Fruit fly (Drosophila melanogaster) whole organism, embryonic: ENCODE data around the gene CG32801.

Source experiments
- CG1024 ChIP-seq: fragments of 200-800 bp; sonication (Bioruptor generic); IDR thresholded peaks from 2 replicates; pipeline ENCODE4 v1.3.6; 2022; ENCODE audit warnings: missing biosample characterization, missing genetic modification characterization
- CG10959 ChIP-seq: fragments of 200-800 bp; sonication (Bioruptor generic); IDR thresholded peaks from 2 replicates; pipeline ENCODE4 v1.3.6; 2022; ENCODE audit warnings: missing biosample characterization, missing genetic modification characterization
- CG11085 ChIP-seq: fragments of 200-800 bp; sonication (Bioruptor generic); IDR thresholded peaks from 2 replicates; pipeline ENCODE4 v1.3.6; 2022; ENCODE audit warnings: missing biosample characterization, missing genetic modification characterization
- CG11695 ChIP-seq: fragments of 200-800 bp; sonication (Bioruptor generic); IDR thresholded peaks from 3 replicates; pipeline ENCODE4 v1.3.6; 2022; ENCODE audit warnings: missing biosample characterization, missing genetic modification characterization
- CG12299 ChIP-seq: fragments of 200-800 bp; sonication (Bioruptor generic); optimal IDR thresholded peaks from 2 replicates; lab custom pipeline; 2018; ENCODE audit warnings: missing biosample characterization, mild to moderate bottlenecking, missing genetic modification characterization
- CG13624 ChIP-seq: fragments of 200-800 bp; sonication (Bioruptor generic); optimal IDR thresholded peaks from 2 replicates; lab custom pipeline; 2016; ENCODE audit warnings: missing biosample characterization, missing genetic modification characterization
- CG15269 ChIP-seq: fragments of 200-800 bp; sonication (Bioruptor generic); optimal IDR thresholded peaks from 2 replicates; lab custom pipeline; 2018; ENCODE audit warnings: missing biosample characterization, mild to moderate bottlenecking, missing genetic modification characterization, moderate library complexity
- CG15514 ChIP-seq: fragments of 200-800 bp; sonication (Bioruptor generic); optimal IDR thresholded peaks from 3 replicates; lab custom pipeline; 2017; ENCODE audit warnings: missing biosample characterization, missing genetic modification characterization, mild to moderate bottlenecking, moderate library complexity, missing genetic modification reagents
- CG1647 ChIP-seq: fragments of 200-800 bp; sonication (Bioruptor generic); optimal IDR thresholded peaks from 3 replicates; lab custom pipeline; 2016; ENCODE audit warnings: missing biosample characterization, missing genetic modification characterization
- CG16779 ChIP-seq: fragments of 200-800 bp; sonication (Bioruptor generic); IDR thresholded peaks from 2 replicates; pipeline ENCODE4 v1.3.6; 2022; ENCODE audit warnings: missing biosample characterization, missing genetic modification characterization
- CG16863 ChIP-seq: fragments of 200-800 bp; sonication (Bioruptor generic); optimal IDR thresholded peaks from 3 replicates; lab custom pipeline; 2016; ENCODE audit warnings: missing biosample characterization, missing genetic modification characterization
- CG1832 ChIP-seq: fragments of 200-800 bp; sonication (Bioruptor generic); optimal IDR thresholded peaks from 2 replicates; lab custom pipeline; 2017; ENCODE audit warnings: missing biosample characterization, mild to moderate bottlenecking, missing genetic modification characterization, inconsistent platforms
- CG2116 ChIP-seq: fragments of 200-800 bp; sonication (Bioruptor generic); optimal IDR thresholded peaks from 3 replicates; lab custom pipeline; 2018; ENCODE audit warnings: missing biosample characterization, mild to moderate bottlenecking, missing genetic modification characterization
- CG2199 ChIP-seq: fragments of 200-800 bp; sonication (Bioruptor generic); IDR thresholded peaks from 3 replicates; pipeline ENCODE4 v1.3.6; 2022; ENCODE audit warnings: missing biosample characterization, missing genetic modification characterization
- CG30020 ChIP-seq: fragments of 200-800 bp; optimal IDR thresholded peaks from 2 replicates; lab custom pipeline; 2019; ENCODE audit warnings: missing biosample characterization, mild to moderate bottlenecking, missing genetic modification characterization, moderate library complexity
- CG4707 ChIP-seq: fragments of 200-800 bp; sonication (Bioruptor generic); optimal IDR thresholded peaks from 2 replicates; lab custom pipeline; 2018; ENCODE audit warnings: missing biosample characterization, mild to moderate bottlenecking, missing genetic modification characterization, moderate library complexity
- CG5953 ChIP-seq: fragments of 200-800 bp; sonication (Bioruptor generic); IDR thresholded peaks from 2 replicates; pipeline ENCODE4 v1.3.6; 2022; ENCODE audit warnings: missing biosample characterization, missing genetic modification characterization
- CG6254 ChIP-seq: fragments of 200-800 bp; sonication (Bioruptor generic); optimal IDR thresholded peaks from 3 replicates; lab custom pipeline; 2017; ENCODE audit warnings: mild to moderate bottlenecking, missing biosample characterization, missing genetic modification reagents, missing genetic modification characterization
- CG6654 ChIP-seq: fragments of 200-800 bp; sonication (Bioruptor generic); optimal IDR thresholded peaks from 2 replicates; lab custom pipeline; 2017; ENCODE audit warnings: missing biosample characterization, mild to moderate bottlenecking, missing genetic modification characterization
- CG8478 ChIP-seq: fragments of >200 bp; optimal IDR thresholded peaks from 2 replicates; lab custom pipeline; 2018
- Doc3 ChIP-seq: fragments of 200-800 bp; sonication (Bioruptor generic); IDR thresholded peaks from 3 replicates; pipeline ENCODE4 v1.3.6; 2022; ENCODE audit warnings: missing biosample characterization, missing genetic modification characterization; ENCODE audit not compliant: partially characterized antibody
- E2f2 ChIP-seq: fragments of 200-800 bp; sonication (Bioruptor generic); IDR thresholded peaks from 2 replicates; pipeline ENCODE4 v1.3.6; 2022; ENCODE audit warnings: missing biosample characterization, missing genetic modification characterization
- HLH3B ChIP-seq: fragments of 200-800 bp; sonication (Bioruptor generic); IDR thresholded peaks from 2 replicates; pipeline ENCODE4 v1.3.6; 2022; ENCODE audit warnings: missing biosample characterization, missing genetic modification characterization
- Hmr ChIP-seq: fragments of 200-800 bp; sonication (Bioruptor generic); optimal IDR thresholded peaks from 3 replicates; lab custom pipeline; 2017; ENCODE audit warnings: mild to moderate bottlenecking, missing biosample characterization, missing genetic modification reagents, missing genetic modification characterization
- MBD-R2 ChIP-seq: fragments of 200-800 bp; sonication (Bioruptor generic); IDR thresholded peaks from 2 replicates; pipeline ENCODE4 v1.3.6; 2022; ENCODE audit warnings: missing biosample characterization, missing genetic modification characterization
- NC2α ChIP-seq: fragments of 200-800 bp; sonication (Bioruptor generic); optimal IDR thresholded peaks from 2 replicates; lab custom pipeline; 2016; ENCODE audit warnings: missing biosample characterization, missing genetic modification characterization
- NFAT ChIP-seq: fragments of 200-800 bp; sonication (Bioruptor generic); IDR thresholded peaks from 2 replicates; pipeline ENCODE4 v1.3.6; 2022; ENCODE audit warnings: missing biosample characterization, missing genetic modification characterization
- Pdp1 ChIP-seq, 2 experiments: fragments of 200-800 bp; sonication (Bioruptor generic); optimal IDR thresholded peaks; 3 replicates each; lab custom pipeline; 2016; ENCODE audit warnings: missing biosample characterization in 2 of 2, missing genetic modification characterization in 2 of 2, mild to moderate bottlenecking in 1 of 2, moderate library complexity in 1 of 2
- Sox100B ChIP-seq: fragments of 200-800 bp; sonication (Bioruptor generic); optimal IDR thresholded peaks from 3 replicates; lab custom pipeline; 2018; ENCODE audit warnings: missing biosample characterization, mild to moderate bottlenecking, missing genetic modification characterization
- Vsx1 ChIP-seq: fragments of 200-800 bp; sonication (Bioruptor generic); optimal IDR thresholded peaks from 2 replicates; lab custom pipeline; 2017; ENCODE audit warnings: missing biosample characterization, mild to moderate bottlenecking, missing genetic modification characterization, missing genetic modification reagents
- Xrp1 ChIP-seq: fragments of 200-800 bp; sonication (Bioruptor generic); IDR thresholded peaks from 2 replicates; pipeline ENCODE4 v1.3.6; 2022; ENCODE audit warnings: missing biosample characterization, missing genetic modification characterization
- az2 ChIP-seq: fragments of 200-800 bp; sonication (Bioruptor generic); optimal IDR thresholded peaks from 3 replicates; lab custom pipeline; 2016; ENCODE audit warnings: missing biosample characterization, missing genetic modification characterization
- bbx ChIP-seq: fragments of 200-800 bp; sonication (Bioruptor generic); IDR thresholded peaks from 2 replicates; pipeline ENCODE4 v1.3.6; 2022; ENCODE audit warnings: missing biosample characterization, missing genetic modification characterization; ENCODE audit not compliant: partially characterized antibody
- bcd ChIP-seq: fragments of 200-800 bp; sonication (Bioruptor generic); optimal IDR thresholded peaks from 2 replicates; lab custom pipeline; 2017; ENCODE audit warnings: missing biosample characterization, mild to moderate bottlenecking, missing genetic modification characterization
- da ChIP-seq: fragments of 200-800 bp; sonication (Bioruptor generic); optimal IDR thresholded peaks from 2 replicates; lab custom pipeline; 2016; ENCODE audit warnings: missing biosample characterization, missing genetic modification characterization
- dati ChIP-seq: fragments of 200-800 bp; sonication (Bioruptor generic); IDR thresholded peaks from 2 replicates; pipeline ENCODE4 v1.3.6; 2022; ENCODE audit warnings: missing biosample characterization, missing genetic modification characterization
- eve ChIP-seq, 2 experiments: fragments of >200 bp; optimal IDR thresholded peaks; 2 replicates each; lab custom pipeline; 2017; ENCODE audit warnings: missing biosample characterization in 2 of 2, missing genetic modification characterization in 2 of 2
- hth ChIP-seq: fragments of >200 bp; optimal IDR thresholded peaks from 2 replicates; lab custom pipeline; 2017; ENCODE audit warnings: inconsistent platforms
- insv ChIP-seq, 2 experiments: fragments of 200-800 bp; sonication (Bioruptor generic); optimal IDR thresholded peaks; 3 replicates each; lab custom pipeline; 2016 to 2018; ENCODE audit warnings: missing biosample characterization in 2 of 2, missing genetic modification characterization in 2 of 2
- klu ChIP-seq: fragments of 200-800 bp; sonication (Bioruptor generic); IDR thresholded peaks from 2 replicates; pipeline ENCODE4 v1.3.6; 2022; ENCODE audit warnings: missing biosample characterization, missing genetic modification characterization
- nerfin-1 ChIP-seq: fragments of 200-800 bp; sonication (Bioruptor generic); optimal IDR thresholded peaks from 3 replicates; lab custom pipeline; 2019; ENCODE audit warnings: missing biosample characterization, mild to moderate bottlenecking, missing genetic modification characterization, moderate library complexity
- nerfin-2 ChIP-seq: fragments of 200-800 bp; sonication (Bioruptor generic); IDR thresholded peaks from 2 replicates; pipeline ENCODE4 v1.3.6; 2022; ENCODE audit warnings: missing biosample characterization, missing genetic modification characterization; ENCODE audit not compliant: partially characterized antibody
- pan ChIP-seq, 4 experiments: fragments of >200 bp in 3 of 4; fragments of 200-800 bp in 1 of 4; sonication (Bioruptor generic) in 1 of 4; optimal IDR thresholded peaks in 3 of 4; IDR thresholded peaks in 1 of 4; 2 replicates each; pipeline versions ENCODE4 v1.3.6 to Lab custom; 2017 to 2022; ENCODE audit warnings: missing biosample characterization in 2 of 4, missing genetic modification characterization in 2 of 4, mixed read lengths in 1 of 4
- pho ChIP-seq: fragments of 200-800 bp; sonication (Bioruptor generic); optimal IDR thresholded peaks from 2 replicates; lab custom pipeline; 2016; ENCODE audit warnings: missing biosample characterization, missing genetic modification characterization
- pzg ChIP-seq: fragments of 200-800 bp; sonication (Bioruptor generic); optimal IDR thresholded peaks from 3 replicates; lab custom pipeline; 2018; ENCODE audit warnings: missing biosample characterization, mild to moderate bottlenecking, missing genetic modification characterization, moderate library complexity
- sima ChIP-seq: fragments of 200-800 bp; sonication (Bioruptor generic); optimal IDR thresholded peaks from 2 replicates; lab custom pipeline; 2016; ENCODE audit warnings: missing biosample characterization, missing genetic modification characterization
- sr ChIP-seq: fragments of 200-800 bp; sonication (Bioruptor generic); IDR thresholded peaks from 3 replicates; pipeline ENCODE4 v1.3.6; 2022; ENCODE audit warnings: missing biosample characterization, missing genetic modification characterization
- trh ChIP-seq: fragments of 200-800 bp; sonication (Bioruptor generic); optimal IDR thresholded peaks from 2 replicates; lab custom pipeline; 2016; ENCODE audit warnings: missing biosample characterization, missing genetic modification characterization
- unpg ChIP-seq: fragments of 200-800 bp; sonication (Bioruptor generic); optimal IDR thresholded peaks from 3 replicates; lab custom pipeline; 2018; ENCODE audit warnings: missing biosample characterization, mild to moderate bottlenecking, missing genetic modification characterization, moderate library complexity

Gene CG32801

DNA sequence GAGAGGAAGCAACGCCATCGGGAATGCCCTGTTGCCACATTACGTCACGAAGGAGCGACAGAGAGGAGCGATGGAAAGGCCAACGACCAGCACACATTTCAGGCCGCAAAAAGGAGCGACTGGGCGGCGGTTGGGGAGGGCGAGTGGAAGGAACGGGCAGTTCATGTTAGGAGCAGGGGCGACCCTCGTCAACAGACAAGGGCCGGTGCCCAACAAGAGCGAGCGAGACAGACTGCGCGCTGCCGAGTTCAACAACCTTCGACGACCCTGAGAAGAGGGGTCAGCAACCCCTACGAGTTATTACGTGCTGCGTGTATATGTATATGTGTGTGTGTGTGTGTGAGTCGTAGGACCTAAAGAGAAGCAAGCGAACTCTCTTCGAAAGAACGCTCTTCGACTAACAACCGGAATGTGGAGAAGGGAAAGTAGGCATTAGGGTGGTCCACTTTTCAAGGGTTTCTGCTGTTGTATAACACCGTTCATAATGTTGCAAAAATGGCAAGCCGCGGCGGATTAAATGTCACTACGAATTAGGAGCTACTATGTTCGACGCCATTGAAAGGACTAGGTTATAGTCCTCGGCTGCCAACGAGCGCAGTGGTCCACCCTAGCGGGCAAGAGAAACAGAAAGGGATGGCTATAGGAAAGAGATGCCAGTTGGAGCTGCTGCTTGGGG lies 48.6 kb upstream of the CG32801 start (continued):
- TF ChIP-seq nerfin-2 = no peak
- peak; percentile 96 for TF ChIP-seq az2 (GFP tag; lab: Kevin White, UChicago)
- TF ChIP-seq HLH3B (GFP tag; lab: Robert Waterston, UW) = peak; percentile 96
- TF ChIP-seq CG4707 (GFP tag; lab: Kevin White, UChicago) = peak; percentile 94
- peak; percentile 97 for TF ChIP-seq unpg (GFP tag; lab: Kevin White, UChicago)
- no peak for TF ChIP-seq pan (optimal IDR thresholded peaks at IDR 0.05; lab: Kevin White, UChicago)
- TF ChIP-seq pan (GFP tag; optimal IDR thresholded peaks at IDR 0.05 in 1 of 2, IDR thresholded peaks at IDR 0.05 in 1 of 2) = peak in 1 of 2 experiments; percentile 93
- TF ChIP-seq CG11085 (GFP tag; lab: Robert Waterston, UW) = peak; percentile 76
- TF ChIP-seq MBD-R2 = peak; percentile 85; the same call in 1 of the 2 replicates
- TF ChIP-seq CG11695 = peak; percentile 94
- TF ChIP-seq CG1024 (GFP tag; lab: Robert Waterston, UW) = peak; percentile 82
- TF ChIP-seq Sox100B (GFP tag; lab: Kevin White, UChicago) = peak; percentile 90
- peak; percentile 96 for TF ChIP-seq CG16863
- TF ChIP-seq Hmr (GFP tag; lab: Kevin White, UChicago) = peak; percentile 97
- no peak for TF ChIP-seq eve (GFP tag; optimal IDR thresholded peaks at IDR 0.05; lab: Kevin White, UChicago)
- peak; percentile 89 for TF ChIP-seq dati (GFP tag; lab: Robert Waterston, UW)
- peak; percentile 76 for TF ChIP-seq NFAT (GFP tag; lab: Robert Waterston, UW)
- peak; percentile 91 for TF ChIP-seq CG5953
- TF ChIP-seq CG15514 (GFP tag; lab: Kevin White, UChicago) = peak; percentile 90
- peak; percentile 95 to 96 for TF ChIP-seq Pdp1 (GFP tag; optimal IDR thresholded peaks at IDR 0.05; lab: Kevin White, UChicago)
- TF ChIP-seq CG6254 (GFP tag; lab: Kevin White, UChicago) = peak; percentile 95
- TF ChIP-seq CG1832 (GFP tag; lab: Kevin White, UChicago) = peak; percentile 63
- peak; percentile 86 for TF ChIP-seq CG6654 (GFP tag; lab: Kevin White, UChicago)
- TF ChIP-seq nerfin-1 (tag; lab: Kevin White, UChicago) = peak; percentile 92
- peak; percentile 89 for TF ChIP-seq CG2199 (GFP tag; lab: Robert Waterston, UW)
- TF ChIP-seq pho (GFP tag; lab: Kevin White, UChicago) = peak; percentile 93
- TF ChIP-seq CG12299 (tag; lab: Kevin White, UChicago) = peak; percentile 89
- TF ChIP-seq Vsx1 (GFP tag; lab: Kevin White, UChicago) = peak; percentile 91
- TF ChIP-seq pzg = peak; percentile 27
- peak; percentile 98 for TF ChIP-seq Xrp1 (GFP tag; lab: Robert Waterston, UW)
- TF ChIP-seq CG30020 (tag; lab: Kevin White, UChicago) = peak; percentile 70
- TF ChIP-seq trh (GFP tag; lab: Kevin White, UChicago) = peak; percentile 68
- peak; percentile 86 for TF ChIP-seq sima (GFP tag; lab: Kevin White, UChicago)
- peak; percentile 89 for TF ChIP-seq CG1647 (GFP tag; lab: Kevin White, UChicago)
- TF ChIP-seq sr (GFP tag; lab: Robert Waterston, UW) = peak; percentile 74; the same call in 2 of the 3 replicates
- TF ChIP-seq bcd (GFP tag; lab: Kevin White, UChicago) = peak; percentile 95
- no peak for TF ChIP-seq Doc3 (GFP tag; lab: Robert Waterston, UW)
- peak; percentile 73 for TF ChIP-seq CG2116 (GFP tag; lab: Kevin White, UChicago)
- peak; percentile 86 for TF ChIP-seq CG16779 (GFP tag; lab: Robert Waterston, UW)
- TF ChIP-seq CG15269 = peak; percentile 93
- TF ChIP-seq CG10959 (GFP tag; lab: Robert Waterston, UW) = peak; percentile 85
- peak; percentile 85 for TF ChIP-seq da
- TF ChIP-seq bbx = no peak
- TF ChIP-seq insv (GFP tag; optimal IDR thresholded peaks at IDR 0.05; lab: Kevin White, UChicago) = peak; percentile 39 to 55
- TF ChIP-seq klu (GFP tag; lab: Robert Waterston, UW) = peak; percentile 80
- TF ChIP-seq hth = no peak
- peak; percentile 74 for TF ChIP-seq E2f2 (GFP tag; lab: Robert Waterston, UW)
- TF ChIP-seq NC2α (GFP tag; lab: Kevin White, UChicago) = peak; percentile 92
- TF ChIP-seq CG13624 = peak; percentile 93
- no peak for TF ChIP-seq CG8478
